Fruit fly (Drosophila melanogaster): ENCODE data around the gene Ddr.

Ddr gene

DNA sequence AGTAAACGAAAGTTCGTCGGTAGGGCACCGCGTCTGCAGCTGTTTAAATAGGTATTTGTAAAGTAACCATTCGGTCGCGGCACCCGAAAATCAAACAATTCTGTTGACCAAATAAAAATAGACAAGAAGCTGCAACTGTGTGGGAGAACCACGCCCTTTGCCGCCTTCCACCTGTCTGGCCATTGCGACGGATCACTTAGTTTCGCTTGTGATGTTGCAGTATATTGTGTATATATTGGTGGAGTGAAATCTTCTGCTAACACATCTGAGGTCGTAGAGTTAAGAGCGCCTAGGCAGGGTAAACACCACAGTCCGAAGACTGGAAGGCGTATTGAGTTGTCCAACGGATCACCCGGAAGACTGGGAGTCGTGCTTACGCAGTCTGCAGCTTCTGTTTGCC lies 30.5 kb downstream of the Ddr start (continued):
- TF ChIP-seq crc (GFP tag; optimal IDR thresholded peaks at IDR 0.05), result no peak
- TF ChIP-seq wek (GFP tag; optimal IDR thresholded peaks at IDR 0.05), result peak; percentile 65
- peak; percentile 63 for TF ChIP-seq CG7987 (GFP tag; optimal IDR thresholded peaks at IDR 0.05)
- peak; percentile 49 for TF ChIP-seq Kr (GFP tag; optimal IDR thresholded peaks at IDR 0.05)
- TF ChIP-seq CG9437 (GFP tag; optimal IDR thresholded peaks at IDR 0.05), result no peak
- TF ChIP-seq inv (GFP tag; IDR thresholded peaks at IDR 0.05; ENCODE audit: partially characterized antibody), result no peak
- no peak for TF ChIP-seq zfh1 (GFP tag; IDR thresholded peaks at IDR 0.05)
- no peak for TF ChIP-seq abd-A (tag; optimal IDR thresholded peaks at IDR 0.05)
- peak; percentile 53 for TF ChIP-seq CG17359 (tag; optimal IDR thresholded peaks at IDR 0.05)
- TF ChIP-seq Side (GFP tag; optimal IDR thresholded peaks at IDR 0.05), result peak; percentile 13
- no peak; the same call in 1 of the 2 replicates for TF ChIP-seq onecut (GFP tag; IDR thresholded peaks at IDR 0.05)
- no peak for TF ChIP-seq mld (GFP tag; IDR thresholded peaks at IDR 0.05; ENCODE audit: partially characterized antibody)
- TF ChIP-seq Usf (GFP tag; optimal IDR thresholded peaks at IDR 0.05), result no peak
- no peak for TF ChIP-seq CG3847 (GFP tag; IDR thresholded peaks at IDR 0.05)
- TF ChIP-seq CG17802 (tag; optimal IDR thresholded peaks at IDR 0.05), result no peak
- no peak for TF ChIP-seq Atf6 (GFP tag; IDR thresholded peaks at IDR 0.05)
- TF ChIP-seq slbo (GFP tag; IDR thresholded peaks at IDR 0.05), result no peak
- TF ChIP-seq CG1529 (GFP tag; optimal IDR thresholded peaks at IDR 0.05), result peak; percentile 56
- no peak for TF ChIP-seq nom (GFP tag; optimal IDR thresholded peaks at IDR 0.05)
- no peak for TF ChIP-seq CG30403 (GFP tag; optimal IDR thresholded peaks at IDR 0.05)

dm6 chr2L:6291605-6292004 lies 38.7 kb downstream of the Ddr start:
- peak; percentile 14 for TF ChIP-seq nom (GFP tag; optimal IDR thresholded peaks at IDR 0.05)
- TF ChIP-seq CTCF (GFP tag; optimal IDR thresholded peaks at IDR 0.05), result peak; percentile 13
- TF ChIP-seq CG14710 (tag; optimal IDR thresholded peaks at IDR 0.05), result peak; percentile 32
- TF ChIP-seq wek (GFP tag; optimal IDR thresholded peaks at IDR 0.05), result peak; percentile 20
- TF ChIP-seq CG11560 (tag; IDR thresholded peaks at IDR 0.05), result no peak
- peak; percentile 18 for TF ChIP-seq nerfin-1 (tag; optimal IDR thresholded peaks at IDR 0.05)
- TF ChIP-seq rib (GFP tag; IDR thresholded peaks at IDR 0.05), result 0 out of 2 replicates have a peak, but pooled peaks have one; percentile 26
- no peak for TF ChIP-seq lbe (GFP tag; optimal IDR thresholded peaks at IDR 0.05)
- peak; percentile 24 for TF ChIP-seq ATbp (GFP tag; optimal IDR thresholded peaks at IDR 0.05)
- peak; percentile 34 for TF ChIP-seq MTF-1 (GFP tag; optimal IDR thresholded peaks at IDR 0.05; ENCODE audit: borderline replicate concordance)
- no peak for TF ChIP-seq slou (GFP tag; optimal IDR thresholded peaks at IDR 0.05)
- TF ChIP-seq nerfin-2 (GFP tag; IDR thresholded peaks at IDR 0.05; ENCODE audit: partially characterized antibody), result no peak
- TF ChIP-seq CG15601 (tag; optimal IDR thresholded peaks at IDR 0.05), result peak; percentile 63
- peak; percentile 30 for TF ChIP-seq CG2202 (tag; optimal IDR thresholded peaks at IDR 0.05)
- TF ChIP-seq sens (GFP tag), result peak; percentile 86
- TF ChIP-seq salm (tag; optimal IDR thresholded peaks at IDR 0.05), result peak; percentile 1
- TF ChIP-seq CG9727 (GFP tag; optimal IDR thresholded peaks at IDR 0.05), result peak; percentile 37
- TF ChIP-seq CG13287 (GFP tag; IDR thresholded peaks at IDR 0.05; ENCODE audit: partially characterized antibody), result no peak
- peak in 1 of 2 experiments; percentile 30 for TF ChIP-seq bsh (GFP tag; optimal IDR thresholded peaks at IDR 0.05)
- no peak for TF ChIP-seq CG6791 (GFP tag; IDR thresholded peaks at IDR 0.05; ENCODE audit: partially characterized antibody)
- TF ChIP-seq CG17361 (GFP tag; IDR thresholded peaks at IDR 0.05), result 0 out of 3 replicates have a peak, but pooled peaks have one; percentile 21
- peak; percentile 84 for TF ChIP-seq sqz (GFP tag; optimal IDR thresholded peaks at IDR 0.05)
- TF ChIP-seq pros (GFP tag; optimal IDR thresholded peaks at IDR 0.05), result peak; percentile 34
- TF ChIP-seq D19A (tag; optimal IDR thresholded peaks at IDR 0.05), result peak; percentile 11
- TF ChIP-seq grn (GFP tag; optimal IDR thresholded peaks at IDR 0.05), result peak; percentile 45
- TF ChIP-seq HHEX (GFP tag; optimal IDR thresholded peaks at IDR 0.05), result peak; percentile 11
- peak; percentile 34 for TF ChIP-seq CG1603 (tag; optimal IDR thresholded peaks at IDR 0.05)
- TF ChIP-seq CG18262 (tag; optimal IDR thresholded peaks at IDR 0.05), result peak; percentile 50
- no peak for TF ChIP-seq CG16813 (GFP tag; IDR thresholded peaks at IDR 0.05; ENCODE audit: partially characterized antibody)
- peak; percentile 67 for TF ChIP-seq Med (GFP tag)
- peak in 1 of 3 experiments; percentile 46 for TF ChIP-seq Stat92E (GFP tag; optimal IDR thresholded peaks at IDR 0.05)
- no peak for TF ChIP-seq mirr (GFP tag; optimal IDR thresholded peaks at IDR 0.05)

Data from whole organism, embryonic.